Worm (Caenorhabditis elegans) whole organism, mixed stage, embryonic: ENCODE results near the gene let-858.

Experiments
- M03D4.4 ChIP-seq: sonication (generic microtip); optimal IDR thresholded peaks from 2 replicates; lab custom pipeline; 2017; ENCODE audit warnings: mild to moderate bottlenecking, missing genetic modification characterization, missing compliant biosample characterization
- bed-3 ChIP-seq: fragments of 200-800 bp; sonication (Bioruptor generic); optimal IDR thresholded peaks from 3 replicates; lab custom pipeline; 2018; ENCODE audit warnings: mild to moderate bottlenecking, missing genetic modification characterization, moderate library complexity, missing compliant biosample characterization
- blmp-1 ChIP-seq: fragments of 150-350 bp; optimal IDR thresholded peaks from 2 replicates; lab custom pipeline; 2014; ENCODE audit warnings: missing biosample characterization, missing genetic modification characterization
- ceh-39 ChIP-seq: fragments of 150-350 bp; optimal IDR thresholded peaks from 2 replicates; lab custom pipeline; 2014; ENCODE audit warnings: missing biosample characterization, missing genetic modification characterization
- ceh-43 ChIP-seq: fragments of 200-800 bp; sonication (Bioruptor generic); optimal IDR thresholded peaks from 2 replicates; lab custom pipeline; 2018; ENCODE audit warnings: mild to moderate bottlenecking, missing genetic modification characterization, moderate library complexity, missing compliant biosample characterization
- ceh-83 ChIP-seq: fragments of 200-800 bp; sonication (Bioruptor generic); optimal IDR thresholded peaks from 2 replicates; lab custom pipeline; 2018; ENCODE audit warnings: mild to moderate bottlenecking, missing genetic modification characterization, missing compliant biosample characterization
- ces-1 ChIP-seq: fragments of 150-350 bp; optimal IDR thresholded peaks from 2 replicates; lab custom pipeline; 2014; ENCODE audit warnings: missing biosample characterization, missing genetic modification reagents, missing genetic modification characterization
- cnd-1 ChIP-seq: fragments of 200-800 bp; sonication (Bioruptor generic); optimal IDR thresholded peaks from 2 replicates; lab custom pipeline; 2018; ENCODE audit warnings: mild to moderate bottlenecking, missing genetic modification characterization, missing compliant biosample characterization
- drap-1 ChIP-seq: fragments of 200-800 bp; sonication (Bioruptor generic); optimal IDR thresholded peaks from 3 replicates; lab custom pipeline; 2018; ENCODE audit warnings: mild to moderate bottlenecking, missing genetic modification characterization, missing compliant biosample characterization
- elt-1 ChIP-seq: sonication (generic microtip); optimal IDR thresholded peaks from 2 replicates; lab custom pipeline; 2017; ENCODE audit warnings: missing genetic modification characterization, mild to moderate bottlenecking, missing compliant biosample characterization, antibody characterized with exemption, moderate library complexity, borderline replicate concordance; ENCODE audit not compliant: insufficient read depth
- elt-3 ChIP-seq: fragments of 150-350 bp; optimal IDR thresholded peaks from 2 replicates; lab custom pipeline; 2014; ENCODE audit warnings: missing biosample characterization, missing genetic modification characterization
- flh-1 ChIP-seq: fragments of 200-800 bp; sonication (Bioruptor generic); optimal IDR thresholded peaks from 2 replicates; lab custom pipeline; 2018; ENCODE audit warnings: mild to moderate bottlenecking, missing genetic modification characterization, moderate library complexity, missing compliant biosample characterization
- ham-2 ChIP-seq: fragments of 200-800 bp; sonication (Bioruptor generic); optimal IDR thresholded peaks from 2 replicates; lab custom pipeline; 2018; ENCODE audit warnings: mild to moderate bottlenecking, missing genetic modification characterization, missing compliant biosample characterization
- hlh-1 ChIP-seq: fragments of 150-350 bp; optimal IDR thresholded peaks from 2 replicates; lab custom pipeline; 2014; ENCODE audit warnings: missing biosample characterization, missing genetic modification reagents, missing genetic modification characterization
- lin-13 ChIP-seq: fragments of 150-350 bp; optimal IDR thresholded peaks from 2 replicates; lab custom pipeline; 2014; ENCODE audit warnings: missing biosample characterization, missing genetic modification characterization
- lin-32 ChIP-seq: fragments of 200-800 bp; sonication (Bioruptor generic); optimal IDR thresholded peaks from 2 replicates; lab custom pipeline; 2018; ENCODE audit warnings: mild to moderate bottlenecking, missing genetic modification characterization, missing compliant biosample characterization
- lsy-2 ChIP-seq: fragments of 150-350 bp; optimal IDR thresholded peaks from 2 replicates; lab custom pipeline; 2014; ENCODE audit warnings: missing biosample characterization, missing genetic modification characterization
- mab-5 ChIP-seq: fragments of 150-350 bp; optimal IDR thresholded peaks from 2 replicates; lab custom pipeline; 2014; ENCODE audit warnings: missing biosample characterization, missing genetic modification characterization
- mep-1 ChIP-seq: fragments of 150-350 bp; optimal IDR thresholded peaks from 2 replicates; lab custom pipeline; 2017; ENCODE audit warnings: missing biosample characterization, missing genetic modification reagents, missing genetic modification characterization, inconsistent platforms
- mls-2 ChIP-seq: sonication (generic microtip); optimal IDR thresholded peaks from 2 replicates; lab custom pipeline; 2016; ENCODE audit warnings: mild to moderate bottlenecking, missing genetic modification characterization, moderate library complexity, missing compliant biosample characterization
- nhr-12 ChIP-seq: fragments of 150-350 bp; optimal IDR thresholded peaks from 2 replicates; lab custom pipeline; 2014; ENCODE audit warnings: missing biosample characterization, missing genetic modification characterization
- nhr-2 ChIP-seq: fragments of 150-350 bp; optimal IDR thresholded peaks from 2 replicates; lab custom pipeline; 2014; ENCODE audit warnings: missing biosample characterization, missing genetic modification characterization
- nhr-237 ChIP-seq: fragments of 150-350 bp; optimal IDR thresholded peaks from 2 replicates; lab custom pipeline; 2014; ENCODE audit warnings: missing biosample characterization, missing genetic modification characterization
- nhr-28 ChIP-seq: fragments of 150-350 bp; optimal IDR thresholded peaks from 2 replicates; lab custom pipeline; 2014; ENCODE audit warnings: missing biosample characterization, missing genetic modification characterization
- nhr-76 ChIP-seq: sonication (generic microtip); optimal IDR thresholded peaks from 2 replicates; lab custom pipeline; 2017; ENCODE audit warnings: missing biosample characterization, missing genetic modification characterization
- pha-4 ChIP-seq: fragments of 150-350 bp; optimal IDR thresholded peaks from 2 replicates; lab custom pipeline; 2018; ENCODE audit warnings: missing biosample characterization, missing genetic modification reagents, missing genetic modification characterization
- sem-2 ChIP-seq: fragments of 200-800 bp; sonication (Bioruptor generic); optimal IDR thresholded peaks from 2 replicates; lab custom pipeline; 2018; ENCODE audit warnings: mild to moderate bottlenecking, missing genetic modification characterization, missing compliant biosample characterization
- snpc-4 ChIP-seq: fragments of 150-350 bp; optimal IDR thresholded peaks from 2 replicates; lab custom pipeline; 2014; ENCODE audit warnings: missing biosample characterization, missing genetic modification characterization
- sptf-1 ChIP-seq: sonication (generic microtip); optimal IDR thresholded peaks from 2 replicates; lab custom pipeline; 2017; ENCODE audit warnings: mild to moderate bottlenecking, missing genetic modification characterization, moderate library complexity, missing compliant biosample characterization
- tbx-8 ChIP-seq: fragments of 200-800 bp; sonication (Bioruptor generic); optimal IDR thresholded peaks from 2 replicates; lab custom pipeline; 2018; ENCODE audit warnings: mild to moderate bottlenecking, missing genetic modification characterization, moderate library complexity, missing compliant biosample characterization
- unc-120 ChIP-seq: sonication (generic microtip); optimal IDR thresholded peaks from 2 replicates; lab custom pipeline; 2017; ENCODE audit warnings: missing genetic modification characterization, missing compliant biosample characterization; ENCODE audit not compliant: poor library complexity, severe bottlenecking
- unc-39 ChIP-seq: fragments of 150-350 bp; optimal IDR thresholded peaks from 2 replicates; lab custom pipeline; 2014; ENCODE audit warnings: missing biosample characterization, missing genetic modification characterization
- unc-62 ChIP-seq: fragments of 150-350 bp; optimal IDR thresholded peaks from 2 replicates; lab custom pipeline; 2014; ENCODE audit warnings: missing biosample characterization, missing genetic modification reagents, missing genetic modification characterization
- zip-8 ChIP-seq: fragments of 150-350 bp; optimal IDR thresholded peaks from 2 replicates; lab custom pipeline; 2014; ENCODE audit warnings: missing biosample characterization, missing genetic modification characterization
- ztf-11 ChIP-seq: fragments of 150-350 bp; optimal IDR thresholded peaks from 2 replicates; lab custom pipeline; 2014; ENCODE audit warnings: missing biosample characterization, missing genetic modification characterization

let-858 gene

ce11 chrII:11041846-11042262, 19.7 kb downstream of the let-858 start:
- TF ChIP-seq cnd-1 (tag; lab: Kevin White, UChicago) = no peak
- peak; percentile 60 for TF ChIP-seq unc-120 (tag; lab: Kevin White, UChicago)
- TF ChIP-seq hlh-1 = peak; percentile 90
- TF ChIP-seq blmp-1 (tag; lab: Kevin White, UChicago) = no peak
- TF ChIP-seq unc-62 (GFP tag; lab: Kevin White, UChicago) = peak; percentile 58
- TF ChIP-seq ceh-83 (GFP tag; lab: Kevin White, UChicago) = no peak
- peak; percentile 42 for TF ChIP-seq M03D4.4 (tag; lab: Kevin White, UChicago)
- no peak for TF ChIP-seq nhr-237
- TF ChIP-seq drap-1 = no peak

ce11 chrII:11042878-11043331, 20.7 kb downstream of the let-858 start:
- TF ChIP-seq lsy-2 (tag; lab: Kevin White, UChicago) (peak; percentile 25), nhr-237 (peak; percentile 3), sem-2 (GFP tag; lab: Kevin White, UChicago) (no peak), nhr-2 (tag; lab: Kevin White, UChicago) (peak; percentile 37), snpc-4 (tag; lab: Kevin White, UChicago) (no peak), lin-32 (GFP tag; lab: Kevin White, UChicago) (peak; percentile 41), unc-62 (GFP tag; lab: Kevin White, UChicago) (no peak), zip-8 (tag; lab: Kevin White, UChicago) (no peak), cnd-1 (tag; lab: Kevin White, UChicago) (peak; percentile 51), ces-1 (GFP tag; lab: Kevin White, UChicago) (peak; percentile 80), ceh-83 (GFP tag; lab: Kevin White, UChicago) (peak; percentile 9), mep-1 (peak; percentile 28), lin-13 (tag; lab: Kevin White, UChicago) (peak; percentile 45), M03D4.4 (tag; lab: Kevin White, UChicago) (peak; percentile 56), nhr-12 (no peak), flh-1 (no peak), hlh-1 (peak; percentile 68), elt-1 (tag; lab: Kevin White, UChicago) (no peak), drap-1 (peak; percentile 67), sptf-1 (tag; lab: Kevin White, UChicago) (peak; percentile 70), ceh-39 (peak; percentile 84), blmp-1 (tag; lab: Kevin White, UChicago) (no peak), elt-3 (tag; lab: Kevin White, UChicago) (no peak), bed-3 (GFP tag; lab: Kevin White, UChicago) (no peak), unc-120 (tag; lab: Kevin White, UChicago) (peak; percentile 81), mls-2 (tag; lab: Kevin White, UChicago) (peak; percentile 71), ceh-43 (GFP tag; lab: Kevin White, UChicago) (no peak), unc-39 (tag; lab: Kevin White, UChicago) (no peak), nhr-28 (tag; lab: Kevin White, UChicago) (no peak), tbx-8 (GFP tag; lab: Kevin White, UChicago) (no peak), ham-2 (peak; percentile 81), pha-4 (tag; lab: Kevin White, UChicago) (peak; percentile 30), mab-5 (tag; lab: Kevin White, UChicago) (no peak), ztf-11 (tag; lab: Kevin White, UChicago) (peak; percentile 42), nhr-76 (tag; lab: Kevin White, UChicago) (no peak)

- TF ChIP-seq nhr-237 = no peak
- peak; percentile 88 for TF ChIP-seq zip-8 (tag; lab: Kevin White, UChicago)
- TF ChIP-seq elt-1 (tag; lab: Kevin White, UChicago) = peak; percentile 97
- no peak for TF ChIP-seq nhr-76 (tag; lab: Kevin White, UChicago)
These were observed 21.5 kb downstream of the let-858 start for ce11 chrII:11043546-11044192.
